Worm (Caenorhabditis elegans): ENCODE measurements around the gene Y94H6A.5.

The Y94H6A.5 gene

DNA sequence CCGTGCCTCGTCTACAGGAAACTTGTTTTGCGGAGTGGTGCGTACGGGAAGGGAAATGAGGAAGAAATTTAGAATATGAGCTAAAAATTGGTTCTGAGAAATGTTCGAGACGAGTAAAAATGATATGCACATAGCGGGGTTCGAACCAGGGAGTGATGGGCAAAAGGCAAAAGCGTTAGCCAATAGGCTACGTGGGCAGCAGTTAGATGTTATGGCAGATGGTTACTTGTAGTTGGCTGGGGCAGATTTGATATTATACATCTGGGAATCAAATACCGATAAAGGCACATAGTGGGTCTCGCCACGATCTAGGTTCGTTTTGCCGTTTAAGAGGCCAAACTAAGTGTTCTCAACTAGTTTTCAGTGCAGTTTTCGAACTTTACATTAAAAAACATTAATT is 46.5 kb downstream of the Y94H6A.5 start (continued):
- TF ChIP-seq nhr-42 (GFP tag; IDR thresholded peaks at IDR 0.05) (0 out of 2 replicates have a peak, but pooled peaks have one; percentile 36), fkh-10 (GFP tag; optimal IDR thresholded peaks at IDR 0.05) (no peak)

ce11 chrIV:2656400-2657139 is 47.2 kb downstream of the Y94H6A.5 start:
- TF ChIP-seq egl-43 (GFP tag; IDR thresholded peaks at IDR 0.05) (no peak), dmd-8 (GFP tag; IDR thresholded peaks at IDR 0.05) (no peak), daf-16 (GFP tag; optimal IDR thresholded peaks at IDR 0.05) (no peak), daf-16 (tag; optimal IDR thresholded peaks at IDR 0.05) (peak; percentile 8), ces-1 (GFP tag; optimal IDR thresholded peaks at IDR 0.05) (no peak), mxl-2 (GFP tag; conservative IDR thresholded peaks at IDR 0.05) (no peak), hlh-11 (tag; optimal IDR thresholded peaks at IDR 0.05) (no peak), mdt-29 (GFP tag; IDR thresholded peaks at IDR 0.05) (0 out of 2 replicates have a peak, but pooled peaks have one; percentile 9), Y5F2A.4 (GFP tag; optimal IDR thresholded peaks at IDR 0.05) (no peak), nhr-6 (tag; optimal IDR thresholded peaks at IDR 0.05) (no peak), ctbp-1 (GFP tag; IDR thresholded peaks at IDR 0.05) (no peak), mxl-3 (GFP tag; optimal IDR thresholded peaks at IDR 0.05) (no peak), aha-1 (tag) (peak; percentile 37), nhr-76 (tag; optimal IDR thresholded peaks at IDR 0.05) (no peak), saeg-2 (GFP tag; IDR thresholded peaks at IDR 0.05) (no peak), F26F4.8 (GFP tag; conservative IDR thresholded peaks at IDR 0.05) (no peak), ceh-20 (GFP tag; IDR thresholded peaks at IDR 0.05) (no peak), dpl-1 (GFP tag; optimal IDR thresholded peaks at IDR 0.05) (no peak), set-16 (GFP tag; IDR thresholded peaks at IDR 0.05) (no peak), unc-62 (GFP tag; optimal IDR thresholded peaks at IDR 0.05 in 1 of 2) (peak in 1 of 2 experiments; percentile 76), unc-62 (tag; optimal IDR thresholded peaks at IDR 0.05) (no peak), dmd-6 (GFP tag; IDR thresholded peaks at IDR 0.05) (no peak), ztf-7 (tag; optimal IDR thresholded peaks at IDR 0.05) (no peak), ceh-28 (tag; optimal IDR thresholded peaks at IDR 0.05) (no peak), dve-1 (tag; optimal IDR thresholded peaks at IDR 0.05; ENCODE audit: insufficient read depth) (no peak), zfp-3 (GFP tag; conservative IDR thresholded peaks at IDR 0.05) (0 out of 2 replicates have a peak, but pooled peaks have one; percentile 37), F37D6.2 (tag; optimal IDR thresholded peaks at IDR 0.05) (no peak), lin-38 (GFP tag; IDR thresholded peaks at IDR 0.05) (peak; percentile 39), vab-7 (GFP tag; IDR thresholded peaks at IDR 0.05) (0 out of 2 replicates have a peak, but pooled peaks have one; percentile 40), lir-3 (tag; optimal IDR thresholded peaks at IDR 0.05) (no peak), mep-1 (tag; optimal IDR thresholded peaks at IDR 0.05) (no peak), lim-7 (GFP tag; IDR thresholded peaks at IDR 0.05) (peak; percentile 66; the same call in 1 of the 2 replicates), lin-13 (GFP tag; optimal IDR thresholded peaks at IDR 0.05) (no peak), sdz-12 (GFP tag; optimal IDR thresholded peaks at IDR 0.05) (no peak), pqm-1 (tag; optimal IDR thresholded peaks at IDR 0.05) (no peak), Y48G9A.11 (GFP tag; IDR thresholded peaks at IDR 0.05) (0 out of 2 replicates have a peak, but pooled peaks have one; percentile 15), lsy-2 (tag; optimal IDR thresholded peaks at IDR 0.05) (no peak), fkh-10 (GFP tag; optimal IDR thresholded peaks at IDR 0.05) (peak; percentile 26), hif-1 (tag; optimal IDR thresholded peaks at IDR 0.05) (no peak)

All from whole organism, L4 larva.